Fruit fly (Drosophila melanogaster) whole organism, prepupa: ENCODE data around the gene CG33110.
A peak's percentile ranks its signal among the peaks of the same experiment; 100 is the strongest.

Source experiments
- CG11294 ChIP-seq: fragments of 200-800 bp; sonication (Bioruptor generic); IDR thresholded peaks from 2 replicates; pipeline ENCODE4 v1.3.6; 2022; ENCODE audit warnings: missing biosample characterization, missing genetic modification characterization
- CG16779 ChIP-seq: fragments of 200-800 bp; sonication (Bioruptor generic); optimal IDR thresholded peaks from 3 replicates; lab custom pipeline; 2017; ENCODE audit warnings: missing biosample characterization, mild to moderate bottlenecking, missing genetic modification characterization
- CG3032 ChIP-seq: fragments of 200-800 bp; optimal IDR thresholded peaks from 2 replicates; lab custom pipeline; 2019; ENCODE audit warnings: missing biosample characterization, mild to moderate bottlenecking, missing genetic modification characterization, moderate library complexity
- CG31627 ChIP-seq: fragments of 200-800 bp; sonication (Bioruptor generic); optimal IDR thresholded peaks from 3 replicates; lab custom pipeline; 2016; ENCODE audit warnings: missing biosample characterization, missing genetic modification characterization
- CG32006 ChIP-seq: fragments of 200-800 bp; sonication (Bioruptor generic); optimal IDR thresholded peaks from 3 replicates; lab custom pipeline; 2017; ENCODE audit warnings: missing biosample characterization, mild to moderate bottlenecking, missing genetic modification characterization
- CG34406 ChIP-seq: fragments of 200-800 bp; sonication (Bioruptor generic); optimal IDR thresholded peaks from 3 replicates; lab custom pipeline; 2016; ENCODE audit warnings: missing biosample characterization, missing genetic modification characterization
- CG3919 ChIP-seq: fragments of 200-800 bp; sonication (Bioruptor generic); optimal IDR thresholded peaks from 3 replicates; lab custom pipeline; 2016; ENCODE audit warnings: missing biosample characterization, missing genetic modification characterization
- CG6163 ChIP-seq: fragments of 200-800 bp; sonication (Bioruptor generic); IDR thresholded peaks from 3 replicates; pipeline ENCODE4 v1.3.6; 2022; ENCODE audit warnings: missing biosample characterization, missing genetic modification characterization
- CG6792 ChIP-seq: fragments of 200-800 bp; sonication (Bioruptor generic); optimal IDR thresholded peaks from 3 replicates; lab custom pipeline; 2016; ENCODE audit warnings: missing biosample characterization, missing genetic modification characterization
- CG6808 ChIP-seq: fragments of 200-800 bp; sonication (Bioruptor generic); optimal IDR thresholded peaks from 3 replicates; lab custom pipeline; 2017; ENCODE audit warnings: missing biosample characterization, missing genetic modification characterization, mild to moderate bottlenecking, moderate library complexity, missing genetic modification reagents
- CG6854 ChIP-seq: fragments of 200-800 bp; sonication (Bioruptor generic); optimal IDR thresholded peaks from 2 replicates; lab custom pipeline; 2017; ENCODE audit warnings: missing biosample characterization, mild to moderate bottlenecking, missing genetic modification characterization
- CG7368 ChIP-seq: fragments of 200-800 bp; sonication (Bioruptor generic); optimal IDR thresholded peaks from 3 replicates; lab custom pipeline; 2016; ENCODE audit warnings: missing biosample characterization, missing genetic modification characterization
- CG8119 ChIP-seq: fragments of 200-800 bp; sonication (Bioruptor generic); IDR thresholded peaks from 3 replicates; pipeline ENCODE4 v1.3.6; 2022; ENCODE audit warnings: missing biosample characterization, missing genetic modification characterization
- CG9139 ChIP-seq: fragments of 200-800 bp; sonication (Bioruptor generic); optimal IDR thresholded peaks from 3 replicates; lab custom pipeline; 2017; ENCODE audit warnings: missing biosample characterization, mild to moderate bottlenecking, missing genetic modification characterization
- Eip75B ChIP-seq: fragments of 200-800 bp; sonication (Bioruptor generic); optimal IDR thresholded peaks from 3 replicates; lab custom pipeline; 2016; ENCODE audit warnings: missing biosample characterization, missing genetic modification characterization
- Eip78C ChIP-seq: fragments of 200-800 bp; sonication (Bioruptor generic); peaks from one replicate; lab custom pipeline; 2016; ENCODE audit warnings: missing biosample characterization, missing genetic modification characterization
- Eip93F ChIP-seq: fragments of 200-800 bp; sonication (Bioruptor generic); optimal IDR thresholded peaks from 2 replicates; lab custom pipeline; 2016; ENCODE audit warnings: missing biosample characterization, mild to moderate bottlenecking, missing genetic modification characterization
- Ets21C ChIP-seq: fragments of 200-800 bp; sonication (Bioruptor generic); optimal IDR thresholded peaks from 3 replicates; lab custom pipeline; 2016; ENCODE audit warnings: missing biosample characterization, missing genetic modification characterization
- Hr38 ChIP-seq: sonication (Bioruptor generic); optimal IDR thresholded peaks from 2 replicates; lab custom pipeline; 2016; ENCODE audit warnings: missing biosample characterization, missing genetic modification characterization
- Hr39 ChIP-seq: fragments of 200-800 bp; sonication (Bioruptor generic); optimal IDR thresholded peaks from 2 replicates; lab custom pipeline; 2016; ENCODE audit warnings: missing biosample characterization, missing genetic modification characterization
- Hr4 ChIP-seq: fragments of 200-800 bp; sonication (Bioruptor generic); optimal IDR thresholded peaks from 3 replicates; lab custom pipeline; 2016; ENCODE audit warnings: missing biosample characterization, missing genetic modification characterization
- Met ChIP-seq: fragments of 200-800 bp; sonication (Bioruptor generic); optimal IDR thresholded peaks from 3 replicates; lab custom pipeline; 2016; ENCODE audit warnings: missing biosample characterization, missing genetic modification characterization
- OdsH ChIP-seq: fragments of 200-800 bp; sonication (Bioruptor generic); optimal IDR thresholded peaks from 3 replicates; lab custom pipeline; 2016; ENCODE audit warnings: missing biosample characterization, missing genetic modification characterization
- Sox14 ChIP-seq: fragments of 200-800 bp; sonication (Bioruptor generic); optimal IDR thresholded peaks from 3 replicates; lab custom pipeline; 2016; ENCODE audit warnings: missing biosample characterization, missing genetic modification characterization
- achi ChIP-seq: fragments of 200-800 bp; sonication (Bioruptor generic); optimal IDR thresholded peaks from 3 replicates; lab custom pipeline; 2016; ENCODE audit warnings: missing biosample characterization, missing genetic modification characterization
- dac ChIP-seq: fragments of 200-800 bp; sonication (Bioruptor generic); optimal IDR thresholded peaks from 2 replicates; lab custom pipeline; 2017; ENCODE audit warnings: missing biosample characterization, mild to moderate bottlenecking, missing genetic modification characterization
- dsx ChIP-seq: fragments of 200-800 bp; optimal IDR thresholded peaks from 3 replicates; lab custom pipeline; 2019; ENCODE audit warnings: missing biosample characterization, mild to moderate bottlenecking, missing genetic modification characterization, moderate library complexity; ENCODE audit not compliant: poor library complexity, severe bottlenecking
- eg ChIP-seq: fragments of 200-800 bp; sonication (Bioruptor generic); IDR thresholded peaks from 3 replicates; pipeline ENCODE4 v1.3.6; 2022; ENCODE audit warnings: missing biosample characterization, missing genetic modification characterization
- esn ChIP-seq: fragments of 200-800 bp; sonication (Bioruptor generic); optimal IDR thresholded peaks from 2 replicates; lab custom pipeline; 2016; ENCODE audit warnings: missing biosample characterization, mild to moderate bottlenecking, missing genetic modification characterization, moderate library complexity
- fd59A ChIP-seq: fragments of 200-800 bp; sonication (Bioruptor generic); optimal IDR thresholded peaks from 2 replicates; lab custom pipeline; 2017; ENCODE audit warnings: missing biosample characterization, mild to moderate bottlenecking, missing genetic modification characterization, missing genetic modification reagents
- fd85E ChIP-seq: fragments of 200-800 bp; sonication (Bioruptor generic); optimal IDR thresholded peaks from 3 replicates; lab custom pipeline; 2016; ENCODE audit warnings: missing biosample characterization, missing genetic modification characterization
- fkh ChIP-seq: fragments of 200-800 bp; sonication (Bioruptor generic); optimal IDR thresholded peaks from 3 replicates; lab custom pipeline; 2017; ENCODE audit warnings: missing biosample characterization, mild to moderate bottlenecking, missing genetic modification characterization, moderate library complexity
- net ChIP-seq: fragments of 200-800 bp; sonication (Bioruptor generic); optimal IDR thresholded peaks from 3 replicates; lab custom pipeline; 2016; ENCODE audit warnings: missing biosample characterization, missing genetic modification characterization
- pdm3 ChIP-seq: fragments of 200-800 bp; sonication (Bioruptor generic); optimal IDR thresholded peaks from 3 replicates; lab custom pipeline; 2016; ENCODE audit warnings: missing biosample characterization, missing genetic modification characterization
- spab ChIP-seq: fragments of 200-800 bp; sonication (Bioruptor generic); optimal IDR thresholded peaks from 2 replicates; lab custom pipeline; 2017; ENCODE audit warnings: missing biosample characterization, mild to moderate bottlenecking, missing genetic modification characterization, missing genetic modification reagents
- ss ChIP-seq, 2 experiments: fragments of 200-800 bp; sonication (Bioruptor generic); optimal IDR thresholded peaks; 2 replicates in 1 of 2; 3 replicates in 1 of 2; lab custom pipeline; 2017 to 2018; ENCODE audit warnings: mild to moderate bottlenecking in 2 of 2, missing biosample characterization in 2 of 2, missing genetic modification characterization in 2 of 2, moderate library complexity in 1 of 2
- svp ChIP-seq: fragments of 200-800 bp; sonication (Bioruptor generic); peaks from one replicate; lab custom pipeline; 2016; ENCODE audit warnings: missing biosample characterization, missing genetic modification characterization
- topi ChIP-seq: fragments of 200-800 bp; sonication (Bioruptor generic); optimal IDR thresholded peaks from 3 replicates; lab custom pipeline; 2016; ENCODE audit warnings: missing biosample characterization, missing genetic modification characterization
- vri ChIP-seq: fragments of 200-800 bp; sonication (Bioruptor generic); optimal IDR thresholded peaks from 3 replicates; lab custom pipeline; 2016; ENCODE audit warnings: missing biosample characterization, mild to moderate bottlenecking, missing genetic modification characterization

CG33110 gene

DNA sequence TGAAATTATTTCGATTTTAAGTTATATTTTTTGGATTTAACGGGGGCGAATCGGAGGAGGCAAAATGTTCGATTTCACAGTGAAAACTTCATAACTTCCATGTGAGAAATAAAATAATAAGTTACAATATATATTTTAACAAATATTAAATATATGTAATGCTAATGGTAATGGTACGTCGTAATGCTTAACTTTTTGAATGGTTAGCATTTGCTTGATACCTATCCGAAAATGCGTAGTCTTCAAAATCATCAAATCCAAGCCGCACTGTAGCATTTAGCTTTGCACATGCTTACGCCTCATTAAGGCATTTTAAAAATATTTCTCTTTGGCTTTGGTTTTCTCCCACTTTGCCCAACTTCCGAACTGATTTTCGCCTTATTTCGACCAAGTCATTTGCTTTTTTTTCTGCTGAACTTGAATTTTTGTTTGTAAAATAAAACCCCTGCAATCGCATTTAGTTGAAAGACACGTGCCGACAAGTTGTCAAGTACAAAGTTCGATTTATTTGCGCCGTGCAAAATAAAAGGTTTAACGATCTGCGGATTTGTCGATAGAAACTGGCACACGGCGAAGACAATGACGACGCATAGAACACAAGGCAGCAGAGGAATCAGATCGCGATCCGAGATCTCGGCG lies 27.1 kb upstream of the CG33110 start:
- TF ChIP-seq dac: no peak
- TF ChIP-seq svp (GFP tag; lab: Kevin White, UChicago): peak; percentile 39
- TF ChIP-seq, all 60 proteins: peak for 1

DNA sequence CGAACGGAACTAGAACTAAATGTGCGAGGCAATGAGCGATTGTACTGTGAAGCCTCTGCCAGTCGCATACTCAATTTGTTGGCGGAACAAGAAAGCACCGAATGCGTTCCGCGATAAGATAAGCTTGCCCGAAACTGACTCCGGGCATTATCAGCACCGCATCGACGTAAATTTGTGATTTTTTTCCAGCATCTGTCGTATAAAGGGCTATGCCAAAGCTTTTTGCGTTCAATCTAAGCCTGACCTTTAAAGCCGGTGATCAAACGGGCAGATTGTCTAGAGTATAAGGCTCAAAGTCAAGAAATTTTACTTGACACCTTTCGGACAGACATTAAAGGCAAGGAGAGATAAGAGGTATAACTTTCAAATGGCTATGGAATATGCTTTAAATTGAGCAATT lies 24.0 kb upstream of the CG33110 start:
- TF ChIP-seq CG32006 (no peak), CG3919 (GFP tag; lab: Kevin White, UChicago) (no peak), Ets21C (GFP tag; lab: Kevin White, UChicago) (no peak), CG16779 (tag; lab: Kevin White, UChicago) (no peak), Sox14 (GFP tag; lab: Kevin White, UChicago) (no peak), CG31627 (no peak), fkh (GFP tag; lab: Kevin White, UChicago) (no peak), esn (GFP tag; lab: Kevin White, UChicago) (no peak), CG3032 (no peak), fd59A (GFP tag; lab: Kevin White, UChicago) (no peak)

DNA sequence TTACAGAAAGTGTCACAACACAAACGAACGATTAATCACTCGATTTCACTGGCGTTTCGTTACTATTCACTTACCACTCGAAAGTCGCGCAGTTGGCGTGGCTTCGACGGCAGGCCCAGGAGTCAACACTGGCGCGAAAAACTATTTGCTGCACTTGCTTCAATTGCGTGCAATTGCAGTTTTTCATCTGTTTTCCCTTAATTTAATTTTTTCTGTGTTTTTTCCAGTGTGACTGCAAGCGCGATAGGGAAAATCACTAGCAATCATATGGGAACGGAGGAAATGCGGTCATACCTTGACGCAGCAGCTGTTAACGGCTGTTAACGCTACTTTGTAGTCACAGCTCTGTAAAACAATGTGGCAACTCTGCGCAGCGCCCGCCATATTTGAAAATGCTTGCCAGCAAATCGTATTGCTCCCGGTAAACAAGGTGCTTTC lies 22.4 kb upstream of the CG33110 start, which contains the start of gene AdipoR:
Gene AdipoR (minus strand): TSS at position 262 of the 438 bp plus-strand sequence.
- TF ChIP-seq CG3919 (GFP tag; lab: Kevin White, UChicago) (peak; percentile 36), fd85E (no peak), fkh (GFP tag; lab: Kevin White, UChicago) (peak; percentile 13), Eip75B (GFP tag; lab: Kevin White, UChicago) (peak; percentile 1), Hr39 (GFP tag; lab: Kevin White, UChicago) (no peak), esn (GFP tag; lab: Kevin White, UChicago) (peak; percentile 43), CG16779 (tag; lab: Kevin White, UChicago) (no peak), achi (no peak), Sox14 (GFP tag; lab: Kevin White, UChicago) (peak; percentile 50), svp (GFP tag; lab: Kevin White, UChicago) (peak; percentile 51), CG11294 (GFP tag; lab: Robert Waterston, UW) (no peak), Hr4 (GFP tag; lab: Kevin White, UChicago) (peak; percentile 9), ss (GFP tag; optimal IDR thresholded peaks at IDR 0.05; lab: Kevin White, UChicago) (peak in 1 of 2 experiments; percentile 36), dsx (GFP tag; lab: Kevin White, UChicago) (peak; percentile 100), eg (GFP tag; lab: Robert Waterston, UW) (peak; percentile 32; the same call in 1 of the 3 replicates), Met (GFP tag; lab: Kevin White, UChicago) (peak; percentile 11), topi (GFP tag; lab: Kevin White, UChicago) (peak; percentile 21), net (GFP tag; lab: Kevin White, UChicago) (peak; percentile 39), Eip78C (GFP tag; lab: Kevin White, UChicago) (peak; percentile 82), Eip93F (GFP tag; lab: Kevin White, UChicago) (no peak), pdm3 (GFP tag; lab: Kevin White, UChicago) (peak; percentile 1), CG34406 (GFP tag; lab: Kevin White, UChicago) (no peak), CG7368 (no peak), CG6792 (GFP tag; lab: Kevin White, UChicago) (no peak), CG6163 (GFP tag; lab: Robert Waterston, UW) (no peak)

dm6 chr3R:22550306-22550812 lies 19.6 kb upstream of the CG33110 start, which contains the start of gene bond:
Gene bond, plus strand, starts transcription at chr3R:22550680.
- TF ChIP-seq Eip78C (GFP tag; lab: Kevin White, UChicago): peak; percentile 44
- TF ChIP-seq fkh (GFP tag; lab: Kevin White, UChicago): peak; percentile 12
- no peak for TF ChIP-seq CG6163 (GFP tag; lab: Robert Waterston, UW)

dm6 chr3R:22552686-22553085 lies 17.3 kb upstream of the CG33110 start:
- TF ChIP-seq CG6792 (GFP tag; lab: Kevin White, UChicago): no peak
- TF ChIP-seq spab (GFP tag; lab: Kevin White, UChicago): no peak
- TF ChIP-seq Hr39 (GFP tag; lab: Kevin White, UChicago): no peak
- TF ChIP-seq CG8119 (GFP tag; lab: Robert Waterston, UW): no peak
- no peak for TF ChIP-seq eg (GFP tag; lab: Robert Waterston, UW)
- TF ChIP-seq Hr4 (GFP tag; lab: Kevin White, UChicago): no peak
- no peak for TF ChIP-seq vri (GFP tag; lab: Kevin White, UChicago)
- no peak for TF ChIP-seq Hr38 (GFP tag; lab: Kevin White, UChicago)
- no peak for TF ChIP-seq CG6163 (GFP tag; lab: Robert Waterston, UW)
- no peak for TF ChIP-seq CG9139 (GFP tag; lab: Kevin White, UChicago)
- TF ChIP-seq CG7368: no peak
- TF ChIP-seq fd59A (GFP tag; lab: Kevin White, UChicago): no peak
- no peak for TF ChIP-seq CG32006
- TF ChIP-seq CG6854 (GFP tag; lab: Kevin White, UChicago): no peak
- TF ChIP-seq Met (GFP tag; lab: Kevin White, UChicago): no peak
- TF ChIP-seq OdsH (GFP tag; lab: Kevin White, UChicago): no peak
- no peak for TF ChIP-seq CG6808 (GFP tag; lab: Kevin White, UChicago)
- no peak for TF ChIP-seq Eip75B (GFP tag; lab: Kevin White, UChicago)
- TF ChIP-seq, all 60 proteins: peak for 0
